Worm (Caenorhabditis elegans) whole organism, midembryonic: ENCODE results near the gene sri-60.

Experiments
- T22C8.4 ChIP-seq: fragments of 200-800 bp; sonication (Bioruptor generic); IDR thresholded peaks from 2 replicates; pipeline ENCODE4 v1.3.6; 2022; ENCODE audit warnings: missing genetic modification characterization, missing compliant biosample characterization
- cog-1 ChIP-seq: sonication (generic microtip); optimal IDR thresholded peaks from 2 replicates; lab custom pipeline; 2016; ENCODE audit warnings: missing genetic modification characterization, missing compliant biosample characterization
- flt-1 ChIP-seq: fragments of 200-800 bp; sonication (Bioruptor generic); IDR thresholded peaks from 2 replicates; pipeline ENCODE4 v1.3.6; 2022; ENCODE audit warnings: missing genetic modification characterization, missing compliant biosample characterization
- klf-2 ChIP-seq: fragments of 200-800 bp; sonication (Bioruptor generic); conservative IDR thresholded peaks from 2 replicates; pipeline ENCODE4 v1.3.6; 2022; ENCODE audit warnings: missing genetic modification reagents, missing genetic modification characterization, missing compliant biosample characterization
- med-1 ChIP-seq: sonication (generic microtip); optimal IDR thresholded peaks from 2 replicates; lab custom pipeline; 2017; ENCODE audit warnings: missing genetic modification characterization, mild to moderate bottlenecking, missing compliant biosample characterization, antibody characterized with exemption, missing genetic modification reagents; ENCODE audit not compliant: insufficient read depth
- ref-1 ChIP-seq: fragments of 200-800 bp; sonication (Bioruptor generic); conservative IDR thresholded peaks from 2 replicates; pipeline ENCODE4 v1.3.6; 2022; ENCODE audit warnings: missing genetic modification reagents, missing genetic modification characterization, missing compliant biosample characterization
- tab-1 ChIP-seq: fragments of 200-800 bp; sonication (Bioruptor generic); IDR thresholded peaks from 2 replicates; pipeline ENCODE4 v1.3.6; 2022; ENCODE audit warnings: missing genetic modification characterization, missing compliant biosample characterization
- ztf-23 ChIP-seq: fragments of 200-800 bp; sonication (Bioruptor generic); IDR thresholded peaks from 2 replicates; pipeline ENCODE4 v1.3.6; 2022; ENCODE audit warnings: missing genetic modification reagents, missing genetic modification characterization, missing compliant biosample characterization
- ztf-29 ChIP-seq: fragments of 200-800 bp; sonication (Bioruptor generic); IDR thresholded peaks from 2 replicates; pipeline ENCODE4 v1.3.6; 2022; ENCODE audit warnings: missing genetic modification reagents, missing genetic modification characterization, missing compliant biosample characterization

sri-60 gene

ce11 chrII:2735192-2735591, 32.5 kb upstream of the sri-60 start, which contains the start of gene wdr-31:
Gene wdr-31, minus strand, starts transcription at chrII:2735292.
- no peak for TF ChIP-seq tab-1 (GFP tag; lab: Robert Waterston, UW)
- no peak for TF ChIP-seq cog-1 (tag; lab: Kevin White, UChicago)
- TF ChIP-seq flt-1 (GFP tag; lab: Robert Waterston, UW): no peak
- no peak for TF ChIP-seq ztf-23
- no peak for TF ChIP-seq klf-2 (GFP tag; lab: Robert Waterston, UW)
- TF ChIP-seq med-1 (GFP tag; lab: Kevin White, UChicago): no peak
- TF ChIP-seq T22C8.4 (GFP tag; lab: Robert Waterston, UW): no peak
- no peak for TF ChIP-seq ref-1 (GFP tag; lab: Robert Waterston, UW)
- TF ChIP-seq ztf-29 (GFP tag; lab: Robert Waterston, UW): no peak

ce11 chrII:2734735-2735134, 32.1 kb upstream of the sri-60 start:
- TF ChIP-seq klf-2 (GFP tag; lab: Robert Waterston, UW) (no peak), ztf-29 (GFP tag; lab: Robert Waterston, UW) (no peak), cog-1 (tag; lab: Kevin White, UChicago) (no peak), tab-1 (GFP tag; lab: Robert Waterston, UW) (no peak), ref-1 (GFP tag; lab: Robert Waterston, UW) (no peak), med-1 (GFP tag; lab: Kevin White, UChicago) (no peak), flt-1 (GFP tag; lab: Robert Waterston, UW) (no peak), ztf-23 (no peak), T22C8.4 (GFP tag; lab: Robert Waterston, UW) (no peak)

ce11 chrII:2734266-2734665, 31.6 kb upstream of the sri-60 start:
- TF ChIP-seq med-1 (GFP tag; lab: Kevin White, UChicago) (no peak), tab-1 (GFP tag; lab: Robert Waterston, UW) (no peak), klf-2 (GFP tag; lab: Robert Waterston, UW) (no peak), ztf-29 (GFP tag; lab: Robert Waterston, UW) (no peak), ref-1 (GFP tag; lab: Robert Waterston, UW) (no peak), T22C8.4 (GFP tag; lab: Robert Waterston, UW) (no peak), ztf-23 (no peak), flt-1 (GFP tag; lab: Robert Waterston, UW) (no peak), cog-1 (tag; lab: Kevin White, UChicago) (no peak)

ce11 chrII:2730647-2731046, 28.0 kb upstream of the sri-60 start:
- TF ChIP-seq ztf-23 (no peak), ref-1 (GFP tag; lab: Robert Waterston, UW) (no peak), T22C8.4 (GFP tag; lab: Robert Waterston, UW) (no peak), cog-1 (tag; lab: Kevin White, UChicago) (no peak), med-1 (GFP tag; lab: Kevin White, UChicago) (no peak), klf-2 (GFP tag; lab: Robert Waterston, UW) (no peak)

- TF ChIP-seq T22C8.4 (GFP tag; lab: Robert Waterston, UW): no peak
- no peak for TF ChIP-seq flt-1 (GFP tag; lab: Robert Waterston, UW)
- no peak for TF ChIP-seq ztf-29 (GFP tag; lab: Robert Waterston, UW)
- no peak for TF ChIP-seq med-1 (GFP tag; lab: Kevin White, UChicago)
- no peak for TF ChIP-seq cog-1 (tag; lab: Kevin White, UChicago)
- TF ChIP-seq tab-1 (GFP tag; lab: Robert Waterston, UW): no peak
- TF ChIP-seq ztf-23: no peak
- TF ChIP-seq klf-2 (GFP tag; lab: Robert Waterston, UW): no peak
- TF ChIP-seq ref-1 (GFP tag; lab: Robert Waterston, UW): no peak
Observed at ce11 chrII:2726774-2727173, 24.1 kb upstream of the sri-60 start.

ce11 chrII:2725561-2725960, 22.9 kb upstream of the sri-60 start, which contains the start of the genes T05A8.11 and nep-2:
Gene T05A8.11, minus strand, starts transcription at chrII:2725661.
Gene nep-2, minus strand, starts transcription at chrII:2725752.
- TF ChIP-seq ref-1 (GFP tag; lab: Robert Waterston, UW) (no peak), ztf-29 (GFP tag; lab: Robert Waterston, UW) (no peak), klf-2 (GFP tag; lab: Robert Waterston, UW) (no peak), tab-1 (GFP tag; lab: Robert Waterston, UW) (no peak), ztf-23 (no peak), flt-1 (GFP tag; lab: Robert Waterston, UW) (no peak), T22C8.4 (GFP tag; lab: Robert Waterston, UW) (no peak), cog-1 (tag; lab: Kevin White, UChicago) (no peak), med-1 (GFP tag; lab: Kevin White, UChicago) (no peak)

- no peak for TF ChIP-seq cog-1 (tag; lab: Kevin White, UChicago)
- no peak for TF ChIP-seq tab-1 (GFP tag; lab: Robert Waterston, UW)
- no peak for TF ChIP-seq flt-1 (GFP tag; lab: Robert Waterston, UW)
- no peak for TF ChIP-seq ref-1 (GFP tag; lab: Robert Waterston, UW)
- TF ChIP-seq klf-2 (GFP tag; lab: Robert Waterston, UW): no peak
- no peak for TF ChIP-seq T22C8.4 (GFP tag; lab: Robert Waterston, UW)
- no peak for TF ChIP-seq ztf-29 (GFP tag; lab: Robert Waterston, UW)
- no peak for TF ChIP-seq med-1 (GFP tag; lab: Kevin White, UChicago)
- TF ChIP-seq ztf-23: no peak
Observed at ce11 chrII:2721992-2722391, 19.3 kb upstream of the sri-60 start.

- TF ChIP-seq ref-1 (GFP tag; lab: Robert Waterston, UW): no peak
- TF ChIP-seq ztf-23: no peak
- no peak for TF ChIP-seq med-1 (GFP tag; lab: Kevin White, UChicago)
- no peak for TF ChIP-seq klf-2 (GFP tag; lab: Robert Waterston, UW)
Observed at ce11 chrII:2719212-2719611, 16.6 kb upstream of the sri-60 start.

- no peak for TF ChIP-seq flt-1 (GFP tag; lab: Robert Waterston, UW)
- TF ChIP-seq cog-1 (tag; lab: Kevin White, UChicago): no peak
- TF ChIP-seq ref-1 (GFP tag; lab: Robert Waterston, UW): no peak
- no peak for TF ChIP-seq ztf-29 (GFP tag; lab: Robert Waterston, UW)
- no peak for TF ChIP-seq klf-2 (GFP tag; lab: Robert Waterston, UW)
- no peak for TF ChIP-seq T22C8.4 (GFP tag; lab: Robert Waterston, UW)
- no peak for TF ChIP-seq tab-1 (GFP tag; lab: Robert Waterston, UW)
- TF ChIP-seq ztf-23: no peak
- no peak for TF ChIP-seq med-1 (GFP tag; lab: Kevin White, UChicago)
Observed at ce11 chrII:2717335-2717734, 14.7 kb upstream of the sri-60 start, which contains the start of gene T05A8.3. Gene T05A8.3, minus strand, starts transcription at chrII:2717435.
